ENCODE assay signal across 1 fruit fly cellular context in genomic region chrX:522357-523043, dm6.
TF ChIP-seq lines count a peak whose summit lies in the region.

No protein-coding gene starts in this region.

TF ChIP-seq in whole organism, embryonic, 481 proteins besides CTCF, POLR2A, EP300 and RAD21 (continued from another document):
- TF ChIP-seq CG9215 (GFP tag; IDR thresholded peaks at IDR 0.05; lab: Robert Waterston, UW), result peak; percentile 69; the same call in 1 of the 2 replicates
- TF ChIP-seq dpn (GFP tag; optimal IDR thresholded peaks at IDR 0.05; lab: Kevin White, UChicago), result peak; percentile 91 to 92
- peak; percentile 79 for TF ChIP-seq CG2678 (tag; optimal IDR thresholded peaks at IDR 0.05; lab: Kevin White, UChicago)
- no peak for TF ChIP-seq zen2 (GFP tag; IDR thresholded peaks at IDR 0.05; lab: Robert Waterston, UW; ENCODE audit: partially characterized antibody)
- no peak for TF ChIP-seq Neu2 (GFP tag; optimal IDR thresholded peaks at IDR 0.05; lab: Kevin White, UChicago; ENCODE audit: borderline replicate concordance)
- peak; percentile 88 for TF ChIP-seq CHES-1-like (GFP tag; optimal IDR thresholded peaks at IDR 0.05; lab: Kevin White, UChicago)
- peak; percentile 77 for TF ChIP-seq slp2 (GFP tag; optimal IDR thresholded peaks at IDR 0.05; lab: Kevin White, UChicago)
- peak; percentile 85 for TF ChIP-seq sd (tag; optimal IDR thresholded peaks at IDR 0.05; lab: Kevin White, UChicago)
- peak in 1 of 3 experiments; percentile 4 for TF ChIP-seq lola (GFP tag; optimal IDR thresholded peaks at IDR 0.05; lab: Kevin White, UChicago)
- peak; percentile 63 for TF ChIP-seq Atf3 (GFP tag; optimal IDR thresholded peaks at IDR 0.05; lab: Kevin White, UChicago)
- peak; percentile 90 for TF ChIP-seq zfh1 (GFP tag; IDR thresholded peaks at IDR 0.05; lab: Robert Waterston, UW)
- no peak for TF ChIP-seq run (tag; optimal IDR thresholded peaks at IDR 0.05; lab: Kevin White, UChicago)
- peak; percentile 50; the same call in 1 of the 2 replicates for TF ChIP-seq ssp (GFP tag; IDR thresholded peaks at IDR 0.05; lab: Robert Waterston, UW)
- TF ChIP-seq insv (GFP tag; optimal IDR thresholded peaks at IDR 0.05; lab: Kevin White, UChicago), result no peak
- peak; percentile 88 for TF ChIP-seq ken (GFP tag; IDR thresholded peaks at IDR 0.05; lab: Robert Waterston, UW)
- peak; percentile 88 for TF ChIP-seq ind (GFP tag; optimal IDR thresholded peaks at IDR 0.05; lab: Kevin White, UChicago)
- peak; percentile 95 for TF ChIP-seq B-H2 (GFP tag; optimal IDR thresholded peaks at IDR 0.05; lab: Kevin White, UChicago)
- peak; percentile 88 for TF ChIP-seq NfI (GFP tag; optimal IDR thresholded peaks at IDR 0.05; lab: Kevin White, UChicago)
- TF ChIP-seq CG2712 (tag; optimal IDR thresholded peaks at IDR 0.05; lab: Kevin White, UChicago), result peak; percentile 74
- TF ChIP-seq CG13123 (GFP tag; optimal IDR thresholded peaks at IDR 0.05; lab: Kevin White, UChicago), result peak; percentile 67
- peak; percentile 63 for TF ChIP-seq CG11696 (GFP tag; IDR thresholded peaks at IDR 0.05; lab: Robert Waterston, UW)
- peak; percentile 74 for TF ChIP-seq CG11504 (tag; optimal IDR thresholded peaks at IDR 0.05; lab: Kevin White, UChicago)
- peak; percentile 98 for TF ChIP-seq Rfx (GFP tag; IDR thresholded peaks at IDR 0.05; lab: Robert Waterston, UW)
- TF ChIP-seq Hey (tag; optimal IDR thresholded peaks at IDR 0.05; lab: Kevin White, UChicago), result peak; percentile 74
- TF ChIP-seq CG9797 (GFP tag; optimal IDR thresholded peaks at IDR 0.05; lab: Kevin White, UChicago), result no peak
- TF ChIP-seq CG6813 (GFP tag; optimal IDR thresholded peaks at IDR 0.05; lab: Kevin White, UChicago), result peak; percentile 86
- peak; percentile 49 for TF ChIP-seq Deaf1 (tag; optimal IDR thresholded peaks at IDR 0.05; lab: Kevin White, UChicago)
- TF ChIP-seq ATbp (GFP tag; optimal IDR thresholded peaks at IDR 0.05; lab: Kevin White, UChicago), result peak; percentile 76
- peak; percentile 79 for TF ChIP-seq CrebB (tag; optimal IDR thresholded peaks at IDR 0.05; lab: Kevin White, UChicago)
- peak; percentile 87 for TF ChIP-seq CG13296 (GFP tag; optimal IDR thresholded peaks at IDR 0.05; lab: Kevin White, UChicago)
- peak; percentile 59; the same call in 2 of the 3 replicates for TF ChIP-seq z (GFP tag; IDR thresholded peaks at IDR 0.05; lab: Robert Waterston, UW)
- peak; percentile 86 for TF ChIP-seq Fer3 (tag; optimal IDR thresholded peaks at IDR 0.05; lab: Kevin White, UChicago)
- TF ChIP-seq CG3407 (GFP tag; optimal IDR thresholded peaks at IDR 0.05; lab: Kevin White, UChicago), result peak; percentile 65
- TF ChIP-seq CoRest (tag; optimal IDR thresholded peaks at IDR 0.05; lab: Kevin White, UChicago), result peak; percentile 52
- TF ChIP-seq p53 (GFP tag; optimal IDR thresholded peaks at IDR 0.05; lab: Kevin White, UChicago), result peak; percentile 81
- no peak for TF ChIP-seq CG10565 (GFP tag; optimal IDR thresholded peaks at IDR 0.05; lab: Kevin White, UChicago)
- no peak for TF ChIP-seq tll (GFP tag; optimal IDR thresholded peaks at IDR 0.05; lab: Kevin White, UChicago)
- peak; percentile 93 for TF ChIP-seq ab (GFP tag; optimal IDR thresholded peaks at IDR 0.05; lab: Kevin White, UChicago)
- TF ChIP-seq chinmo (GFP tag; IDR thresholded peaks at IDR 0.05; lab: Robert Waterston, UW; ENCODE audit: partially characterized antibody), result peak; percentile 86; the same call in 3 of the 4 replicates
- peak; percentile 49; the same call in 1 of the 2 replicates for TF ChIP-seq ap (GFP tag; IDR thresholded peaks at IDR 0.05; lab: Robert Waterston, UW)
- TF ChIP-seq CG3726 (GFP tag; IDR thresholded peaks at IDR 0.05; lab: Robert Waterston, UW), result no peak
- TF ChIP-seq az2 (GFP tag; optimal IDR thresholded peaks at IDR 0.05; lab: Kevin White, UChicago), result peak; percentile 79
- TF ChIP-seq fru (optimal IDR thresholded peaks at IDR 0.05; lab: Kevin White, UChicago), result no peak
- peak; percentile 75 for TF ChIP-seq Optix (GFP tag; IDR thresholded peaks at IDR 0.05; lab: Robert Waterston, UW)
- peak; percentile 84 for TF ChIP-seq CG10366 (GFP tag; IDR thresholded peaks at IDR 0.05; lab: Robert Waterston, UW)
- peak; percentile 93 for TF ChIP-seq CG13624 (GFP tag; optimal IDR thresholded peaks at IDR 0.05; lab: Kevin White, UChicago)
- TF ChIP-seq CG10147 (GFP tag; optimal IDR thresholded peaks at IDR 0.05; lab: Kevin White, UChicago), result peak; percentile 58
- peak; percentile 81 for TF ChIP-seq tx (GFP tag; optimal IDR thresholded peaks at IDR 0.05; lab: Kevin White, UChicago)
- peak; percentile 28 for TF ChIP-seq CG3995 (GFP tag; optimal IDR thresholded peaks at IDR 0.05; lab: Kevin White, UChicago)
- no peak for TF ChIP-seq prd (optimal IDR thresholded peaks at IDR 0.05; lab: Kevin White, UChicago)
- peak; percentile 88 for TF ChIP-seq prd (GFP tag; IDR thresholded peaks at IDR 0.05; lab: Robert Waterston, UW)
- TF ChIP-seq CG15514 (GFP tag; optimal IDR thresholded peaks at IDR 0.05; lab: Kevin White, UChicago), result peak; percentile 84
- peak; percentile 93 for TF ChIP-seq ash1 (GFP tag; optimal IDR thresholded peaks at IDR 0.05; lab: Kevin White, UChicago)
- no peak for TF ChIP-seq Sry-β (GFP tag; optimal IDR thresholded peaks at IDR 0.05; lab: Kevin White, UChicago)
- TF ChIP-seq dmrt99B (tag; optimal IDR thresholded peaks at IDR 0.05; lab: Kevin White, UChicago), result peak; percentile 66
- TF ChIP-seq fd96Cb (tag; optimal IDR thresholded peaks at IDR 0.05; lab: Kevin White, UChicago), result peak; percentile 51
- TF ChIP-seq Bteb2 (GFP tag; optimal IDR thresholded peaks at IDR 0.05; lab: Kevin White, UChicago), result peak; percentile 67
- peak; percentile 70 for TF ChIP-seq fd64A (GFP tag; optimal IDR thresholded peaks at IDR 0.05; lab: Kevin White, UChicago)
- peak; percentile 87 for TF ChIP-seq Meics (GFP tag; optimal IDR thresholded peaks at IDR 0.05; lab: Kevin White, UChicago)
- TF ChIP-seq fd102C (GFP tag; optimal IDR thresholded peaks at IDR 0.05; lab: Kevin White, UChicago), result no peak
- peak; percentile 24 for TF ChIP-seq emc (GFP tag; optimal IDR thresholded peaks at IDR 0.05; lab: Kevin White, UChicago)
- no peak; the same call in 1 of the 2 replicates for TF ChIP-seq sna (GFP tag; IDR thresholded peaks at IDR 0.05; lab: Robert Waterston, UW; ENCODE audit: partially characterized antibody)
- peak; percentile 30 for TF ChIP-seq CG1529 (GFP tag; optimal IDR thresholded peaks at IDR 0.05; lab: Kevin White, UChicago)
- peak; percentile 26 for TF ChIP-seq Sry-δ (GFP tag; optimal IDR thresholded peaks at IDR 0.05; lab: Kevin White, UChicago)
- TF ChIP-seq CG2199 (GFP tag; IDR thresholded peaks at IDR 0.05; lab: Robert Waterston, UW), result peak; percentile 80; the same call in 2 of the 3 replicates
- no peak for TF ChIP-seq mld (GFP tag; IDR thresholded peaks at IDR 0.05; lab: Robert Waterston, UW; ENCODE audit: partially characterized antibody)
- TF ChIP-seq Sox100B (GFP tag; optimal IDR thresholded peaks at IDR 0.05; lab: Kevin White, UChicago), result no peak
- peak; percentile 81 for TF ChIP-seq CG4328 (GFP tag; optimal IDR thresholded peaks at IDR 0.05; lab: Kevin White, UChicago)
- no peak for TF ChIP-seq CG7271 (tag; optimal IDR thresholded peaks at IDR 0.05; lab: Kevin White, UChicago)
- peak; percentile 50 for TF ChIP-seq CG5180 (GFP tag; optimal IDR thresholded peaks at IDR 0.05; lab: Kevin White, UChicago)
- TF ChIP-seq CG30403 (GFP tag; optimal IDR thresholded peaks at IDR 0.05; lab: Kevin White, UChicago), result peak; percentile 87
- TF ChIP-seq Trl (optimal IDR thresholded peaks at IDR 0.05; lab: Kevin White, UChicago), result peak; percentile 82 to 90
- TF ChIP-seq Trl (GFP tag; optimal IDR thresholded peaks at IDR 0.05; lab: Kevin White, UChicago), result peak; percentile 93
- TF ChIP-seq H15 (GFP tag; IDR thresholded peaks at IDR 0.05; lab: Robert Waterston, UW), result peak; percentile 80
- TF ChIP-seq CG31441 (GFP tag; IDR thresholded peaks at IDR 0.05; lab: Robert Waterston, UW), result peak; percentile 30; the same call in 1 of the 2 replicates
- no peak for TF ChIP-seq usp (GFP tag; optimal IDR thresholded peaks at IDR 0.05; lab: Kevin White, UChicago)
- TF ChIP-seq row (GFP tag; IDR thresholded peaks at IDR 0.05; lab: Robert Waterston, UW), result peak; percentile 95
- no peak for TF ChIP-seq lov (optimal IDR thresholded peaks at IDR 0.05; lab: Kevin White, UChicago)
- TF ChIP-seq lov (GFP tag; IDR thresholded peaks at IDR 0.05; lab: Robert Waterston, UW), result 0 out of 3 replicates have a peak, but pooled peaks have one; percentile 62
- TF ChIP-seq Sox102F (GFP tag; optimal IDR thresholded peaks at IDR 0.05; lab: Kevin White, UChicago), result peak; percentile 68
- no peak for TF ChIP-seq Dip2 (GFP tag; IDR thresholded peaks at IDR 0.05; lab: Robert Waterston, UW)
- TF ChIP-seq Ravus (GFP tag; IDR thresholded peaks at IDR 0.05; lab: Robert Waterston, UW), result peak; percentile 24; the same call in 1 of the 2 replicates
- peak; percentile 79 for TF ChIP-seq repo (GFP tag; optimal IDR thresholded peaks at IDR 0.05; lab: Kevin White, UChicago)
- TF ChIP-seq NFAT (GFP tag; IDR thresholded peaks at IDR 0.05; lab: Robert Waterston, UW), result peak; percentile 98
- TF ChIP-seq CG7372 (GFP tag; IDR thresholded peaks at IDR 0.05; lab: Robert Waterston, UW), result peak; percentile 60
- peak; percentile 53 for TF ChIP-seq cad (GFP tag; optimal IDR thresholded peaks at IDR 0.05; lab: Kevin White, UChicago)
- peak; percentile 80 for TF ChIP-seq CG17359 (tag; optimal IDR thresholded peaks at IDR 0.05; lab: Kevin White, UChicago)
- TF ChIP-seq CG14014 (GFP tag; IDR thresholded peaks at IDR 0.05; lab: Robert Waterston, UW), result peak; percentile 91
- TF ChIP-seq CG7928 (GFP tag; optimal IDR thresholded peaks at IDR 0.05; lab: Kevin White, UChicago), result no peak
- TF ChIP-seq CG7357 (GFP tag; IDR thresholded peaks at IDR 0.05; lab: Robert Waterston, UW), result no peak
- peak; percentile 19 for TF ChIP-seq Spps (tag; optimal IDR thresholded peaks at IDR 0.05; lab: Kevin White, UChicago)
- TF ChIP-seq Aef1 (GFP tag; IDR thresholded peaks at IDR 0.05; lab: Robert Waterston, UW), result peak; percentile 75
- TF ChIP-seq CG42726 (GFP tag; IDR thresholded peaks at IDR 0.05; lab: Robert Waterston, UW; ENCODE audit: partially characterized antibody), result no peak
- TF ChIP-seq CG10431 (GFP tag; optimal IDR thresholded peaks at IDR 0.05; lab: Kevin White, UChicago), result peak; percentile 48
- TF ChIP-seq Dref (GFP tag; IDR thresholded peaks at IDR 0.05; lab: Robert Waterston, UW), result peak; percentile 49
- TF ChIP-seq CG10654 (GFP tag; optimal IDR thresholded peaks at IDR 0.05; lab: Kevin White, UChicago), result peak; percentile 60
- no peak for TF ChIP-seq Doc3 (GFP tag; IDR thresholded peaks at IDR 0.05; lab: Robert Waterston, UW; ENCODE audit: partially characterized antibody)
- TF ChIP-seq CG18476 (GFP tag; optimal IDR thresholded peaks at IDR 0.05; lab: Kevin White, UChicago), result peak; percentile 10
- TF ChIP-seq eve (GFP tag; optimal IDR thresholded peaks at IDR 0.05; lab: Kevin White, UChicago), result no peak
- peak; percentile 93 for TF ChIP-seq her (GFP tag; optimal IDR thresholded peaks at IDR 0.05; lab: Kevin White, UChicago)
- TF ChIP-seq CG6272 (GFP tag; IDR thresholded peaks at IDR 0.05; lab: Robert Waterston, UW), result no peak
- peak; percentile 76; the same call in 2 of the 3 replicates for TF ChIP-seq ase (GFP tag; IDR thresholded peaks at IDR 0.05; lab: Robert Waterston, UW)
- peak; percentile 89 for TF ChIP-seq Hmr (GFP tag; optimal IDR thresholded peaks at IDR 0.05; lab: Kevin White, UChicago)
- peak; percentile 67 for TF ChIP-seq CG31365 (tag; optimal IDR thresholded peaks at IDR 0.05; lab: Kevin White, UChicago)
- TF ChIP-seq Hr78 (GFP tag; optimal IDR thresholded peaks at IDR 0.05; lab: Kevin White, UChicago), result no peak
- no peak for TF ChIP-seq Abd-B (GFP tag; optimal IDR thresholded peaks at IDR 0.05; lab: Kevin White, UChicago)
- peak; percentile 40 for TF ChIP-seq sqz (GFP tag; optimal IDR thresholded peaks at IDR 0.05; lab: Kevin White, UChicago)
- TF ChIP-seq CG18599 (GFP tag; optimal IDR thresholded peaks at IDR 0.05; lab: Kevin White, UChicago), result peak; percentile 94
- peak; percentile 78 for TF ChIP-seq ERR (GFP tag; optimal IDR thresholded peaks at IDR 0.05; lab: Kevin White, UChicago)
- TF ChIP-seq CG32532 (GFP tag; IDR thresholded peaks at IDR 0.05; lab: Robert Waterston, UW), result peak; percentile 95
- TF ChIP-seq gsb-n (tag; optimal IDR thresholded peaks at IDR 0.05; lab: Kevin White, UChicago), result peak; percentile 32
- TF ChIP-seq gce (GFP tag; IDR thresholded peaks at IDR 0.05; lab: Robert Waterston, UW), result peak; percentile 66; the same call in 1 of the 3 replicates
- peak; percentile 90 for TF ChIP-seq CG6175 (GFP tag; IDR thresholded peaks at IDR 0.05; lab: Robert Waterston, UW)
- TF ChIP-seq Hand (GFP tag; optimal IDR thresholded peaks at IDR 0.05; lab: Kevin White, UChicago), result peak; percentile 81
- peak; percentile 84 for TF ChIP-seq jumu (GFP tag; optimal IDR thresholded peaks at IDR 0.05; lab: Kevin White, UChicago)
- TF ChIP-seq CG10274 (GFP tag; optimal IDR thresholded peaks at IDR 0.05; lab: Kevin White, UChicago), result peak; percentile 43
